Fruit fly (Drosophila melanogaster) whole organism, embryonic: Measurements from ENCODE around the gene CG10803.

Experiments used
- ATbp ChIP-seq: fragments of 200-800 bp; sonication (Bioruptor generic); optimal IDR thresholded peaks from 2 replicates; lab custom pipeline; 2017; ENCODE audit warnings: missing biosample characterization, mild to moderate bottlenecking, missing genetic modification characterization, missing genetic modification reagents
- B-H2 ChIP-seq: fragments of 200-800 bp; sonication (Bioruptor generic); optimal IDR thresholded peaks from 2 replicates; lab custom pipeline; 2018; ENCODE audit warnings: missing biosample characterization, mild to moderate bottlenecking, missing genetic modification characterization
- Blimp-1 ChIP-seq: fragments of 200-800 bp; sonication (Bioruptor generic); optimal IDR thresholded peaks from 3 replicates; lab custom pipeline; 2018; ENCODE audit warnings: missing biosample characterization, missing genetic modification characterization, mild to moderate bottlenecking, moderate library complexity, missing genetic modification reagents
- CG10366 ChIP-seq: fragments of 200-800 bp; sonication (Bioruptor generic); IDR thresholded peaks from 2 replicates; pipeline ENCODE4 v1.3.6; 2022; ENCODE audit warnings: missing biosample characterization, missing genetic modification characterization
- CG13296 ChIP-seq: fragments of 200-800 bp; sonication (Bioruptor generic); optimal IDR thresholded peaks from 3 replicates; lab custom pipeline; 2018; ENCODE audit warnings: missing biosample characterization, mild to moderate bottlenecking, missing genetic modification characterization
- CG15479 ChIP-seq: fragments of 200-800 bp; sonication (Bioruptor generic); optimal IDR thresholded peaks from 3 replicates; lab custom pipeline; 2019; ENCODE audit warnings: missing biosample characterization, mild to moderate bottlenecking, missing genetic modification characterization, moderate library complexity
- CG17328 ChIP-seq: fragments of 200-800 bp; sonication (Bioruptor generic); IDR thresholded peaks from 2 replicates; pipeline ENCODE4 v1.3.6; 2022; ENCODE audit warnings: missing biosample characterization, missing genetic modification characterization
- CG18262 ChIP-seq: fragments of 200-800 bp; optimal IDR thresholded peaks from 3 replicates; lab custom pipeline; 2019; ENCODE audit warnings: missing biosample characterization, mild to moderate bottlenecking, missing genetic modification characterization, moderate library complexity
- CG30403 ChIP-seq: fragments of 200-800 bp; sonication (Bioruptor generic); optimal IDR thresholded peaks from 3 replicates; lab custom pipeline; 2016; ENCODE audit warnings: missing biosample characterization, missing genetic modification characterization
- CG3281 ChIP-seq: fragments of 200-800 bp; sonication (Bioruptor generic); optimal IDR thresholded peaks from 3 replicates; lab custom pipeline; 2017; ENCODE audit warnings: missing biosample characterization, mild to moderate bottlenecking, missing genetic modification characterization
- CG4730 ChIP-seq: fragments of 200-800 bp; sonication (Bioruptor generic); IDR thresholded peaks from 2 replicates; pipeline ENCODE4 v1.3.6; 2022; ENCODE audit warnings: missing biosample characterization, missing genetic modification characterization
- CG7357 ChIP-seq: fragments of 200-800 bp; sonication (Bioruptor generic); IDR thresholded peaks from 3 replicates; pipeline ENCODE4 v1.3.6; 2022; ENCODE audit warnings: missing biosample characterization, missing genetic modification characterization
- CG7372 ChIP-seq: fragments of 200-800 bp; sonication (Bioruptor generic); IDR thresholded peaks from 2 replicates; pipeline ENCODE4 v1.3.6; 2022; ENCODE audit warnings: missing biosample characterization, missing genetic modification characterization
- CG7928 ChIP-seq: fragments of 200-800 bp; sonication (Bioruptor generic); optimal IDR thresholded peaks from 2 replicates; lab custom pipeline; 2017; ENCODE audit warnings: missing biosample characterization, mild to moderate bottlenecking, missing genetic modification characterization
- CG8924 ChIP-seq: fragments of 200-800 bp; optimal IDR thresholded peaks from 3 replicates; lab custom pipeline; 2019; ENCODE audit warnings: missing biosample characterization, mild to moderate bottlenecking, missing genetic modification characterization, moderate library complexity
- CG8944 ChIP-seq: fragments of 200-800 bp; sonication (Bioruptor generic); optimal IDR thresholded peaks from 3 replicates; lab custom pipeline; 2016; ENCODE audit warnings: missing biosample characterization, missing genetic modification characterization
- Chrac-16 ChIP-seq: fragments of 200-800 bp; sonication (Bioruptor generic); optimal IDR thresholded peaks from 3 replicates; lab custom pipeline; 2016; ENCODE audit warnings: missing biosample characterization, missing genetic modification characterization
- D19A ChIP-seq: fragments of 200-800 bp; optimal IDR thresholded peaks from 3 replicates; lab custom pipeline; 2019; ENCODE audit warnings: missing biosample characterization, mild to moderate bottlenecking, missing genetic modification characterization, moderate library complexity
- Dek ChIP-seq: fragments of 200-800 bp; sonication (Bioruptor generic); optimal IDR thresholded peaks from 3 replicates; lab custom pipeline; 2019; ENCODE audit warnings: missing biosample characterization, mild to moderate bottlenecking, missing genetic modification characterization, moderate library complexity
- Kr ChIP-seq: fragments of 200-800 bp; sonication (Bioruptor generic); optimal IDR thresholded peaks from 2 replicates; lab custom pipeline; 2017; ENCODE audit warnings: missing biosample characterization, mild to moderate bottlenecking, missing genetic modification characterization
- Lpt ChIP-seq: fragments of >200 bp; optimal IDR thresholded peaks from 2 replicates; lab custom pipeline; 2018; ENCODE audit warnings: missing biosample characterization, missing genetic modification characterization
- MBD-R2 ChIP-seq: fragments of 200-800 bp; sonication (Bioruptor generic); IDR thresholded peaks from 2 replicates; pipeline ENCODE4 v1.3.6; 2022; ENCODE audit warnings: missing biosample characterization, missing genetic modification characterization
- MTF-1 ChIP-seq: fragments of 200-800 bp; sonication (Bioruptor generic); optimal IDR thresholded peaks from 2 replicates; lab custom pipeline; 2018; ENCODE audit warnings: missing biosample characterization, mild to moderate bottlenecking, missing genetic modification characterization, borderline replicate concordance
- NK7.1 ChIP-seq: fragments of 200-800 bp; sonication (Bioruptor generic); optimal IDR thresholded peaks from 3 replicates; lab custom pipeline; 2016; ENCODE audit warnings: missing biosample characterization, missing genetic modification characterization
- Ravus ChIP-seq: fragments of 200-800 bp; sonication (Bioruptor generic); IDR thresholded peaks from 2 replicates; pipeline ENCODE4 v1.3.6; 2022; ENCODE audit warnings: missing biosample characterization, missing genetic modification characterization
- Scr ChIP-seq: fragments of 200-800 bp; sonication (Bioruptor generic); IDR thresholded peaks from 2 replicates; pipeline ENCODE4 v1.3.6; 2022; ENCODE audit warnings: missing biosample characterization, missing genetic modification characterization; ENCODE audit not compliant: partially characterized antibody
- Sin3A ChIP-seq: fragments of >200 bp; optimal IDR thresholded peaks from 2 replicates; lab custom pipeline; 2018
- Stat92E ChIP-seq, 3 experiments: fragments of >200 bp in 2 of 3; fragments of 200-800 bp in 1 of 3; sonication (Bioruptor generic) in 1 of 3; optimal IDR thresholded peaks; 2 replicates each; lab custom pipeline; 2017 to 2019; ENCODE audit warnings: missing biosample characterization in 3 of 3, missing genetic modification characterization in 3 of 3, mild to moderate bottlenecking in 1 of 3, moderate library complexity in 1 of 3
- TFAM ChIP-seq: fragments of 200-800 bp; sonication (Bioruptor generic); optimal IDR thresholded peaks from 2 replicates; lab custom pipeline; 2017; ENCODE audit warnings: missing biosample characterization, missing genetic modification characterization, inconsistent platforms
- ac ChIP-seq: fragments of 200-800 bp; sonication (Bioruptor generic); optimal IDR thresholded peaks from 3 replicates; lab custom pipeline; 2017; ENCODE audit warnings: missing biosample characterization, mild to moderate bottlenecking, missing genetic modification characterization
- aop ChIP-seq: fragments of 200-800 bp; sonication (Bioruptor generic); IDR thresholded peaks from 2 replicates; pipeline ENCODE4 v1.3.6; 2022; ENCODE audit warnings: missing biosample characterization, missing genetic modification characterization
- ato ChIP-seq: fragments of 200-800 bp; sonication (Bioruptor generic); IDR thresholded peaks from 2 replicates; pipeline ENCODE4 v1.3.6; 2022; ENCODE audit warnings: missing biosample characterization, missing genetic modification characterization; ENCODE audit not compliant: partially characterized antibody
- cas ChIP-seq: fragments of 200-800 bp; sonication (Bioruptor generic); IDR thresholded peaks from 2 replicates; pipeline ENCODE4 v1.3.6; 2022; ENCODE audit warnings: missing biosample characterization, missing genetic modification characterization
- crp ChIP-seq, 2 experiments: fragments of 200-800 bp; sonication (Bioruptor generic); optimal IDR thresholded peaks; 2 replicates in 1 of 2; 3 replicates in 1 of 2; lab custom pipeline; 2017; ENCODE audit warnings: missing biosample characterization in 2 of 2, missing genetic modification characterization in 2 of 2, mild to moderate bottlenecking in 1 of 2, moderate library complexity in 1 of 2
- dmrt11E ChIP-seq: fragments of 200-800 bp; sonication (Bioruptor generic); optimal IDR thresholded peaks from 3 replicates; lab custom pipeline; 2018; ENCODE audit warnings: missing biosample characterization, mild to moderate bottlenecking, missing genetic modification characterization, moderate library complexity
- dpn ChIP-seq, 2 experiments: fragments of 200-800 bp; sonication (Bioruptor generic); optimal IDR thresholded peaks; 3 replicates each; lab custom pipeline; 2016; ENCODE audit warnings: missing biosample characterization in 2 of 2, missing genetic modification characterization in 2 of 2
- ewg ChIP-seq: fragments of 200-800 bp; sonication (Bioruptor generic); optimal IDR thresholded peaks from 3 replicates; lab custom pipeline; 2017; ENCODE audit warnings: mild to moderate bottlenecking, missing biosample characterization, missing genetic modification reagents, missing genetic modification characterization
- eyg ChIP-seq: fragments of 200-800 bp; sonication (Bioruptor generic); optimal IDR thresholded peaks from 3 replicates; lab custom pipeline; 2016; ENCODE audit warnings: missing biosample characterization, missing genetic modification characterization
- fd102C ChIP-seq: fragments of 200-800 bp; sonication (Bioruptor generic); optimal IDR thresholded peaks from 2 replicates; lab custom pipeline; 2018; ENCODE audit warnings: missing biosample characterization, mild to moderate bottlenecking, missing genetic modification characterization, moderate library complexity
- gcm ChIP-seq: fragments of 200-800 bp; sonication (Bioruptor generic); optimal IDR thresholded peaks from 2 replicates; lab custom pipeline; 2019; ENCODE audit warnings: missing biosample characterization, mild to moderate bottlenecking, missing genetic modification characterization, moderate library complexity
- gsb-n ChIP-seq: fragments of 200-800 bp; sonication (Bioruptor generic); optimal IDR thresholded peaks from 3 replicates; lab custom pipeline; 2018; ENCODE audit warnings: missing biosample characterization, mild to moderate bottlenecking, missing genetic modification characterization
- hkb ChIP-seq, 2 experiments: fragments of 200-800 bp in 1 of 2; fragments of >200 bp in 1 of 2; sonication (Bioruptor generic) in 1 of 2; IDR thresholded peaks in 1 of 2; optimal IDR thresholded peaks in 1 of 2; 2 replicates each; pipeline versions ENCODE4 v1.3.6 to Lab custom; 2017 to 2022; ENCODE audit warnings: missing biosample characterization in 1 of 2, missing genetic modification characterization in 1 of 2
- ind ChIP-seq: fragments of 200-800 bp; sonication (Bioruptor generic); optimal IDR thresholded peaks from 3 replicates; lab custom pipeline; 2016; ENCODE audit warnings: missing biosample characterization, missing genetic modification characterization
- knrl ChIP-seq: fragments of 200-800 bp; sonication (Bioruptor generic); IDR thresholded peaks from 3 replicates; pipeline ENCODE4 v1.3.6; 2022; ENCODE audit warnings: missing biosample characterization, missing genetic modification characterization; ENCODE audit not compliant: partially characterized antibody
- lbe ChIP-seq: fragments of 200-800 bp; sonication (Bioruptor generic); optimal IDR thresholded peaks from 2 replicates; lab custom pipeline; 2016; ENCODE audit warnings: missing biosample characterization, mild to moderate bottlenecking, missing genetic modification characterization
- nmo ChIP-seq: fragments of 200-800 bp; sonication (Bioruptor generic); optimal IDR thresholded peaks from 2 replicates; lab custom pipeline; 2018; ENCODE audit warnings: missing biosample characterization, mild to moderate bottlenecking, missing genetic modification characterization, moderate library complexity
- p53 ChIP-seq: fragments of 200-800 bp; sonication (Bioruptor generic); optimal IDR thresholded peaks from 2 replicates; lab custom pipeline; 2016; ENCODE audit warnings: missing biosample characterization, missing genetic modification characterization
- sisA ChIP-seq: fragments of 200-800 bp; sonication (Bioruptor generic); IDR thresholded peaks from 2 replicates; pipeline ENCODE4 v1.3.6; 2022; ENCODE audit warnings: missing biosample characterization, missing genetic modification characterization
- sqz ChIP-seq: fragments of 200-800 bp; sonication (Bioruptor generic); optimal IDR thresholded peaks from 3 replicates; lab custom pipeline; 2018; ENCODE audit warnings: missing biosample characterization, mild to moderate bottlenecking, missing genetic modification characterization
- z ChIP-seq: fragments of 200-800 bp; sonication (Bioruptor generic); IDR thresholded peaks from 3 replicates; pipeline ENCODE4 v1.3.6; 2022; ENCODE audit warnings: missing biosample characterization, missing genetic modification characterization
- zen ChIP-seq: fragments of 200-800 bp; sonication (Bioruptor generic); optimal IDR thresholded peaks from 3 replicates; lab custom pipeline; 2018; ENCODE audit warnings: missing biosample characterization, mild to moderate bottlenecking, missing genetic modification characterization, moderate library complexity

Gene CG10803

DNA sequence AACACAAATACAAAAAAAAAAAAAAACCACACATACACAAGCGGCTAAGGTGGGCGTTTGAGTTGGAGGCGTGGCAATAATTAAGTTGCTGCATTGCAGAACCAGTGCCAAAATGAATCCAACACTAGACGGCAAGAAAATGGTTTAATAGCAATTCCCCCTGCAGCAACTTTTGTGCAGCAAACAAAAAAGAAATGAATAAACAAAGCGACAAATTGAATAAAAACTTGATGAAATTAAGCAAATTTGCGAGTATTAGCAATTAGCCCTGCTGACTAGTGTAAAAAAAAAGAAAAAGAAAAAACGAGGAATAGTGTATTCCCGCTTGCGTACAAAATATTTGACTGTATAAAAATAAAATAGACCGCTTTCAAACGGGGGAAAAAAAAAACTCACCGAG lies 30.7 kb upstream of the CG10803 start (continued):
- no peak for TF ChIP-seq CG30403 (GFP tag; lab: Kevin White, UChicago)
- TF ChIP-seq eyg, result no peak
- TF ChIP-seq knrl (GFP tag; lab: Robert Waterston, UW), result no peak
- no peak for TF ChIP-seq fd102C (GFP tag; lab: Kevin White, UChicago)
- no peak for TF ChIP-seq Kr (GFP tag; lab: Kevin White, UChicago)
- TF ChIP-seq NK7.1, result no peak
- TF ChIP-seq CG13296 (GFP tag; lab: Kevin White, UChicago), result no peak
- TF ChIP-seq ewg (GFP tag; lab: Kevin White, UChicago), result no peak
- no peak for TF ChIP-seq CG3281
- TF ChIP-seq Chrac-16, result peak; percentile 4
- no peak for TF ChIP-seq Stat92E (GFP tag; optimal IDR thresholded peaks at IDR 0.05; lab: Kevin White, UChicago)
- TF ChIP-seq aop (GFP tag; lab: Robert Waterston, UW), result no peak
- TF ChIP-seq ind (GFP tag; lab: Kevin White, UChicago), result no peak
- no peak for TF ChIP-seq Sin3A (lab: Kevin White, UChicago)
- TF ChIP-seq z (GFP tag; lab: Robert Waterston, UW), result no peak
- no peak for TF ChIP-seq CG8944 (GFP tag; lab: Kevin White, UChicago)
- no peak for TF ChIP-seq MBD-R2
- no peak for TF ChIP-seq CG15479 (GFP tag; lab: Kevin White, UChicago)
- TF ChIP-seq Ravus (GFP tag; lab: Robert Waterston, UW), result no peak
- TF ChIP-seq crp (GFP tag; optimal IDR thresholded peaks at IDR 0.05; lab: Kevin White, UChicago), result no peak
- no peak for TF ChIP-seq B-H2
- TF ChIP-seq zen (tag; lab: Kevin White, UChicago), result no peak
- no peak for TF ChIP-seq CG8924
- TF ChIP-seq sqz (GFP tag; lab: Kevin White, UChicago), result no peak
- no peak for TF ChIP-seq p53 (GFP tag; lab: Kevin White, UChicago)
- TF ChIP-seq Lpt (GFP tag; lab: Kevin White, UChicago), result no peak
- peak; percentile 3 for TF ChIP-seq gsb-n
- peak; percentile 12 for TF ChIP-seq dmrt11E (tag; lab: Kevin White, UChicago)
- no peak for TF ChIP-seq MTF-1 (GFP tag; lab: Kevin White, UChicago)
- no peak for TF ChIP-seq Dek (tag; lab: Kevin White, UChicago)
- no peak for TF ChIP-seq ac (GFP tag; lab: Kevin White, UChicago)
- TF ChIP-seq CG10366 (GFP tag; lab: Robert Waterston, UW), result no peak
- no peak for TF ChIP-seq CG4730 (GFP tag; lab: Robert Waterston, UW)
- peak in 1 of 2 experiments; percentile 34 for TF ChIP-seq dpn (GFP tag; optimal IDR thresholded peaks at IDR 0.05; lab: Kevin White, UChicago)
- TF ChIP-seq gcm (GFP tag; lab: Kevin White, UChicago), result no peak
- TF ChIP-seq Blimp-1, result peak; percentile 41
- TF ChIP-seq CG7372 (GFP tag; lab: Robert Waterston, UW), result no peak
- TF ChIP-seq D19A (tag; lab: Kevin White, UChicago), result peak; percentile 56
- peak; percentile 31; the same call in 1 of the 2 replicates for TF ChIP-seq CG17328 (GFP tag; lab: Robert Waterston, UW)
- TF ChIP-seq ATbp (GFP tag; lab: Kevin White, UChicago), result peak; percentile 9
- no peak for TF ChIP-seq lbe
- no peak for TF ChIP-seq cas (GFP tag; lab: Robert Waterston, UW)
- TF ChIP-seq ato (GFP tag; lab: Robert Waterston, UW), result no peak
- peak; percentile 20 for TF ChIP-seq CG18262
- TF ChIP-seq CG7928 (GFP tag; lab: Kevin White, UChicago), result no peak
- TF ChIP-seq Scr (GFP tag; lab: Robert Waterston, UW), result no peak
- TF ChIP-seq sisA, result no peak
- no peak for TF ChIP-seq CG7357 (GFP tag; lab: Robert Waterston, UW)
- no peak for TF ChIP-seq TFAM (GFP tag; lab: Kevin White, UChicago)
- peak; percentile 18 for TF ChIP-seq nmo (GFP tag; lab: Kevin White, UChicago)
- TF ChIP-seq hkb (optimal IDR thresholded peaks at IDR 0.05; lab: Kevin White, UChicago), result no peak
- no peak for TF ChIP-seq hkb (GFP tag; IDR thresholded peaks at IDR 0.05; lab: Robert Waterston, UW)
